Fruit fly (Drosophila melanogaster) whole organism, embryonic: ENCODE data around the gene fkh.

Experiments
- B-H1 ChIP-seq: fragments of 200-800 bp; sonication (Bioruptor generic); IDR thresholded peaks from 3 replicates; pipeline ENCODE4 v1.3.6; 2022; ENCODE audit warnings: missing biosample characterization, missing genetic modification characterization
- Bgb ChIP-seq: fragments of 200-800 bp; sonication (Bioruptor generic); IDR thresholded peaks from 2 replicates; pipeline ENCODE4 v1.3.6; 2022; ENCODE audit warnings: missing biosample characterization, missing genetic modification characterization; ENCODE audit not compliant: partially characterized antibody
- Bteb2 ChIP-seq: fragments of 200-800 bp; sonication (Bioruptor generic); optimal IDR thresholded peaks from 2 replicates; lab custom pipeline; 2016; ENCODE audit warnings: missing biosample characterization, missing genetic modification characterization
- CG10267 ChIP-seq: fragments of 200-800 bp; sonication (Bioruptor generic); optimal IDR thresholded peaks from 2 replicates; lab custom pipeline; 2018; ENCODE audit warnings: missing biosample characterization, mild to moderate bottlenecking, missing genetic modification characterization, moderate library complexity
- CG11456 ChIP-seq: fragments of 200-800 bp; sonication (Bioruptor generic); IDR thresholded peaks from 3 replicates; pipeline ENCODE4 v1.3.6; 2022; ENCODE audit warnings: missing biosample characterization, missing genetic modification characterization
- CG11696 ChIP-seq: fragments of 200-800 bp; sonication (Bioruptor generic); IDR thresholded peaks from 2 replicates; pipeline ENCODE4 v1.3.6; 2022; ENCODE audit warnings: missing biosample characterization, missing genetic modification characterization
- CG12236 ChIP-seq: fragments of 200-800 bp; sonication (Bioruptor generic); optimal IDR thresholded peaks from 2 replicates; lab custom pipeline; 2016; ENCODE audit warnings: missing biosample characterization, missing genetic modification characterization
- CG12391 ChIP-seq: fragments of 200-800 bp; sonication (Bioruptor generic); optimal IDR thresholded peaks from 3 replicates; lab custom pipeline; 2018; ENCODE audit warnings: missing biosample characterization, mild to moderate bottlenecking, missing genetic modification characterization, moderate library complexity
- CG12769 ChIP-seq: fragments of 200-800 bp; sonication (Bioruptor generic); optimal IDR thresholded peaks from 2 replicates; lab custom pipeline; 2019; ENCODE audit warnings: missing biosample characterization, mild to moderate bottlenecking, missing genetic modification characterization, moderate library complexity
- CG14050 ChIP-seq: fragments of 200-800 bp; sonication (Bioruptor generic); IDR thresholded peaks from 3 replicates; pipeline ENCODE4 v1.3.6; 2022; ENCODE audit warnings: missing biosample characterization, missing genetic modification characterization
- CG1602 ChIP-seq: fragments of 200-800 bp; sonication (Bioruptor generic); optimal IDR thresholded peaks from 3 replicates; lab custom pipeline; 2016; ENCODE audit warnings: missing biosample characterization, missing genetic modification characterization
- CG17802 ChIP-seq: fragments of 200-800 bp; sonication (Bioruptor generic); optimal IDR thresholded peaks from 2 replicates; lab custom pipeline; 2018; ENCODE audit warnings: missing biosample characterization, mild to moderate bottlenecking, missing genetic modification characterization, moderate library complexity
- CG17912 ChIP-seq: fragments of 200-800 bp; sonication (Bioruptor generic); optimal IDR thresholded peaks from 2 replicates; lab custom pipeline; 2018; ENCODE audit warnings: missing biosample characterization, mild to moderate bottlenecking, missing genetic modification characterization
- CG3838 ChIP-seq: fragments of 200-800 bp; sonication (Bioruptor generic); optimal IDR thresholded peaks from 3 replicates; lab custom pipeline; 2016; ENCODE audit warnings: missing biosample characterization, missing genetic modification characterization
- CG4730 ChIP-seq: fragments of 200-800 bp; sonication (Bioruptor generic); IDR thresholded peaks from 2 replicates; pipeline ENCODE4 v1.3.6; 2022; ENCODE audit warnings: missing biosample characterization, missing genetic modification characterization
- CG5245 ChIP-seq: fragments of 200-800 bp; sonication (Bioruptor generic); optimal IDR thresholded peaks from 3 replicates; lab custom pipeline; 2016; ENCODE audit warnings: missing biosample characterization, missing genetic modification characterization
- CG6272 ChIP-seq: fragments of 200-800 bp; sonication (Bioruptor generic); IDR thresholded peaks from 2 replicates; pipeline ENCODE4 v1.3.6; 2022; ENCODE audit warnings: missing biosample characterization, missing genetic modification characterization
- Camta ChIP-seq: fragments of 200-800 bp; sonication (Bioruptor generic); optimal IDR thresholded peaks from 2 replicates; lab custom pipeline; 2016; ENCODE audit warnings: missing biosample characterization, missing genetic modification characterization
- Dfd ChIP-seq, 2 experiments: fragments of >200 bp; optimal IDR thresholded peaks; 2 replicates each; lab custom pipeline; 2017; ENCODE audit warnings: missing biosample characterization in 2 of 2, missing genetic modification characterization in 2 of 2
- Elba2 ChIP-seq: fragments of 200-800 bp; sonication (Bioruptor generic); optimal IDR thresholded peaks from 3 replicates; lab custom pipeline; 2016; ENCODE audit warnings: missing biosample characterization, missing genetic modification characterization
- Fer3 ChIP-seq: fragments of 200-800 bp; sonication (Bioruptor generic); optimal IDR thresholded peaks from 2 replicates; lab custom pipeline; 2018; ENCODE audit warnings: missing biosample characterization, mild to moderate bottlenecking, missing genetic modification characterization, moderate library complexity
- Gsc ChIP-seq: fragments of 200-800 bp; sonication (Bioruptor generic); IDR thresholded peaks from 2 replicates; pipeline ENCODE4 v1.3.6; 2022; ENCODE audit warnings: missing biosample characterization, missing genetic modification characterization
- H2.0 ChIP-seq: fragments of 200-800 bp; sonication (Bioruptor generic); IDR thresholded peaks from 2 replicates; pipeline ENCODE4 v1.3.6; 2022; ENCODE audit warnings: missing biosample characterization, missing genetic modification characterization
- HLH4C ChIP-seq: fragments of 200-800 bp; sonication (Bioruptor generic); IDR thresholded peaks from 3 replicates; pipeline ENCODE4 v1.3.6; 2022; ENCODE audit warnings: missing biosample characterization, missing genetic modification characterization; ENCODE audit not compliant: partially characterized antibody
- HmgD ChIP-seq: fragments of 200-800 bp; sonication (Bioruptor generic); optimal IDR thresholded peaks from 3 replicates; lab custom pipeline; 2016; ENCODE audit warnings: missing biosample characterization, missing genetic modification characterization
- Max ChIP-seq: fragments of 200-800 bp; sonication (Bioruptor generic); optimal IDR thresholded peaks from 2 replicates; lab custom pipeline; 2016; ENCODE audit warnings: missing biosample characterization, mild to moderate bottlenecking, missing genetic modification characterization
- Pdp1 ChIP-seq, 2 experiments: fragments of 200-800 bp; sonication (Bioruptor generic); optimal IDR thresholded peaks; 3 replicates each; lab custom pipeline; 2016; ENCODE audit warnings: missing biosample characterization in 2 of 2, missing genetic modification characterization in 2 of 2, mild to moderate bottlenecking in 1 of 2, moderate library complexity in 1 of 2
- Ssrp ChIP-seq: fragments of 200-800 bp; sonication (Bioruptor generic); optimal IDR thresholded peaks from 2 replicates; lab custom pipeline; 2018; ENCODE audit warnings: missing biosample characterization, mild to moderate bottlenecking, missing genetic modification characterization, moderate library complexity
- aop ChIP-seq: fragments of 200-800 bp; sonication (Bioruptor generic); IDR thresholded peaks from 2 replicates; pipeline ENCODE4 v1.3.6; 2022; ENCODE audit warnings: missing biosample characterization, missing genetic modification characterization
- bsh ChIP-seq, 2 experiments: fragments of 200-800 bp; sonication (Bioruptor generic); optimal IDR thresholded peaks; 2 replicates each; lab custom pipeline; 2017 to 2018; ENCODE audit warnings: mild to moderate bottlenecking in 2 of 2, missing biosample characterization in 2 of 2, missing genetic modification characterization in 2 of 2, moderate library complexity in 1 of 2
- cato ChIP-seq: fragments of 200-800 bp; sonication (Bioruptor generic); optimal IDR thresholded peaks from 2 replicates; lab custom pipeline; 2016; ENCODE audit warnings: missing biosample characterization, missing genetic modification characterization, borderline replicate concordance
- chm ChIP-seq: fragments of 200-800 bp; sonication (Bioruptor generic); IDR thresholded peaks from 2 replicates; pipeline ENCODE4 v1.3.6; 2022; ENCODE audit warnings: missing biosample characterization, missing genetic modification characterization
- da ChIP-seq: fragments of 200-800 bp; sonication (Bioruptor generic); optimal IDR thresholded peaks from 2 replicates; lab custom pipeline; 2016; ENCODE audit warnings: missing biosample characterization, missing genetic modification characterization
- dmrt99B ChIP-seq: fragments of 200-800 bp; sonication (Bioruptor generic); optimal IDR thresholded peaks from 2 replicates; lab custom pipeline; 2018; ENCODE audit warnings: missing biosample characterization, mild to moderate bottlenecking, missing genetic modification characterization, moderate library complexity
- ewg ChIP-seq: fragments of 200-800 bp; sonication (Bioruptor generic); optimal IDR thresholded peaks from 3 replicates; lab custom pipeline; 2017; ENCODE audit warnings: mild to moderate bottlenecking, missing biosample characterization, missing genetic modification reagents, missing genetic modification characterization
- fd64A ChIP-seq: fragments of 200-800 bp; sonication (Bioruptor generic); optimal IDR thresholded peaks from 3 replicates; lab custom pipeline; 2018; ENCODE audit warnings: missing biosample characterization, mild to moderate bottlenecking, missing genetic modification characterization
- gcm2 ChIP-seq: fragments of 200-800 bp; sonication (Bioruptor generic); optimal IDR thresholded peaks from 2 replicates; lab custom pipeline; 2016; ENCODE audit warnings: missing biosample characterization, missing genetic modification characterization
- h ChIP-seq: fragments of >200 bp; optimal IDR thresholded peaks from 2 replicates; lab custom pipeline; 2017
- hth ChIP-seq: fragments of >200 bp; optimal IDR thresholded peaks from 2 replicates; lab custom pipeline; 2017; ENCODE audit warnings: inconsistent platforms
- inv ChIP-seq: fragments of 200-800 bp; sonication (Bioruptor generic); IDR thresholded peaks from 2 replicates; pipeline ENCODE4 v1.3.6; 2022; ENCODE audit warnings: missing biosample characterization, missing genetic modification characterization; ENCODE audit not compliant: partially characterized antibody
- jumu ChIP-seq: fragments of 200-800 bp; sonication (Bioruptor generic); optimal IDR thresholded peaks from 3 replicates; lab custom pipeline; 2016; ENCODE audit warnings: missing biosample characterization, missing genetic modification characterization
- nau ChIP-seq: fragments of 200-800 bp; sonication (Bioruptor generic); optimal IDR thresholded peaks from 3 replicates; lab custom pipeline; 2017; ENCODE audit warnings: missing biosample characterization, mild to moderate bottlenecking, missing genetic modification characterization, missing genetic modification reagents
- pnt ChIP-seq: fragments of 200-800 bp; sonication (Bioruptor generic); optimal IDR thresholded peaks from 3 replicates; lab custom pipeline; 2016; ENCODE audit warnings: missing biosample characterization, missing genetic modification characterization
- prd ChIP-seq, 3 experiments: fragments of >200 bp in 2 of 3; fragments of 200-800 bp in 1 of 3; sonication (Bioruptor generic) in 1 of 3; optimal IDR thresholded peaks in 2 of 3; IDR thresholded peaks in 1 of 3; 2 replicates in 2 of 3; 3 replicates in 1 of 3; pipeline versions ENCODE4 v1.3.6 to Lab custom; 2017 to 2022; ENCODE audit warnings: missing biosample characterization in 1 of 3, missing genetic modification characterization in 1 of 3
- sisA ChIP-seq: fragments of 200-800 bp; sonication (Bioruptor generic); IDR thresholded peaks from 2 replicates; pipeline ENCODE4 v1.3.6; 2022; ENCODE audit warnings: missing biosample characterization, missing genetic modification characterization
- sna ChIP-seq: fragments of 200-800 bp; sonication (Bioruptor generic); IDR thresholded peaks from 2 replicates; pipeline ENCODE4 v1.3.6; 2022; ENCODE audit warnings: missing biosample characterization, missing genetic modification characterization; ENCODE audit not compliant: partially characterized antibody
- yki ChIP-seq: fragments of >200 bp; optimal IDR thresholded peaks from 3 replicates; lab custom pipeline; 2018
- zf30C ChIP-seq: fragments of 200-800 bp; sonication (Bioruptor generic); optimal IDR thresholded peaks from 3 replicates; lab custom pipeline; 2018; ENCODE audit warnings: missing biosample characterization, mild to moderate bottlenecking, missing genetic modification characterization
- zfh2 ChIP-seq: fragments of 200-800 bp; sonication (Bioruptor generic); optimal IDR thresholded peaks from 2 replicates; lab custom pipeline; 2016; ENCODE audit warnings: missing biosample characterization, missing genetic modification characterization

fkh gene

dm6 chr3R:28585076-28585821, at the start of gene fkh (continued):
- TF ChIP-seq dmrt99B (peak; percentile 79), yki (lab: Kevin White, UChicago) (no peak), CG12769 (tag; lab: Kevin White, UChicago) (peak; percentile 92), bsh (GFP tag; optimal IDR thresholded peaks at IDR 0.05; lab: Kevin White, UChicago) (peak; percentile 16 to 74), nau (GFP tag; lab: Kevin White, UChicago) (peak; percentile 99), B-H1 (GFP tag; lab: Robert Waterston, UW) (peak; percentile 40; the same call in 1 of the 3 replicates), Elba2 (GFP tag; lab: Kevin White, UChicago) (no peak), sna (GFP tag; lab: Robert Waterston, UW) (peak; percentile 56; the same call in 1 of the 2 replicates), CG12236 (GFP tag; lab: Kevin White, UChicago) (peak; percentile 92), aop (GFP tag; lab: Robert Waterston, UW) (no peak), CG14050 (peak; percentile 71), CG11456 (peak; percentile 82), pnt (GFP tag; lab: Kevin White, UChicago) (peak; percentile 70), prd (optimal IDR thresholded peaks at IDR 0.05; lab: Kevin White, UChicago) (no peak), prd (GFP tag; IDR thresholded peaks at IDR 0.05; lab: Robert Waterston, UW) (peak; percentile 59; the same call in 2 of the 3 replicates), hth (lab: Kevin White, UChicago) (no peak), h (lab: Kevin White, UChicago) (no peak), Pdp1 (GFP tag; optimal IDR thresholded peaks at IDR 0.05; lab: Kevin White, UChicago) (peak; percentile 79 to 88), cato (GFP tag; lab: Kevin White, UChicago) (peak; percentile 82), HmgD (peak; percentile 60), sisA (GFP tag; lab: Robert Waterston, UW) (no peak), CG10267 (tag; lab: Kevin White, UChicago) (peak; percentile 13), zfh2 (GFP tag; lab: Kevin White, UChicago) (peak; percentile 77), ewg (GFP tag; lab: Kevin White, UChicago) (peak; percentile 97), CG12391 (tag; lab: Kevin White, UChicago) (peak; percentile 36), CG6272 (GFP tag; lab: Robert Waterston, UW) (no peak), CG17912 (GFP tag; lab: Kevin White, UChicago) (peak; percentile 89), CG3838 (GFP tag; lab: Kevin White, UChicago) (peak; percentile 88), Camta (peak; percentile 90), CG11696 (peak; percentile 67), zf30C (GFP tag; lab: Kevin White, UChicago) (peak; percentile 38), Max (GFP tag; lab: Kevin White, UChicago) (peak; percentile 88), CG5245 (peak; percentile 64), Dfd (GFP tag; optimal IDR thresholded peaks at IDR 0.05; lab: Kevin White, UChicago) (no peak), inv (GFP tag; lab: Robert Waterston, UW) (no peak), CG4730 (GFP tag; lab: Robert Waterston, UW) (peak; percentile 37; the same call in 1 of the 2 replicates), H2.0 (GFP tag; lab: Robert Waterston, UW) (0 out of 2 replicates have a peak, but pooled peaks have one; percentile 48), Bgb (GFP tag; lab: Robert Waterston, UW) (peak; percentile 27; the same call in 1 of the 2 replicates), Fer3 (tag; lab: Kevin White, UChicago) (peak; percentile 79), CG17802 (peak; percentile 52), fd64A (GFP tag; lab: Kevin White, UChicago) (peak; percentile 98), Gsc (GFP tag; lab: Robert Waterston, UW) (no peak), HLH4C (GFP tag; lab: Robert Waterston, UW) (no peak), da (peak; percentile 82), Ssrp (tag; lab: Kevin White, UChicago) (no peak), gcm2 (GFP tag; lab: Kevin White, UChicago) (peak; percentile 12), chm (GFP tag; lab: Robert Waterston, UW) (peak; percentile 73), Bteb2 (GFP tag; lab: Kevin White, UChicago) (peak; percentile 79), CG1602 (GFP tag; lab: Kevin White, UChicago) (peak; percentile 65), jumu (peak; percentile 92)
